Fruit fly (Drosophila melanogaster) whole organism, embryonic: ENCODE results near the gene CG11737.

Experiments
- Atf6 ChIP-seq: fragments of 200-800 bp; sonication (Bioruptor generic); IDR thresholded peaks from 2 replicates; pipeline ENCODE4 v1.3.6; 2022; ENCODE audit warnings: missing biosample characterization, missing genetic modification characterization
- Bdp1 ChIP-seq: fragments of 200-800 bp; sonication (Bioruptor generic); optimal IDR thresholded peaks from 3 replicates; lab custom pipeline; 2016; ENCODE audit warnings: missing biosample characterization, missing genetic modification characterization
- BtbVII ChIP-seq: fragments of 200-800 bp; sonication (Bioruptor generic); optimal IDR thresholded peaks from 3 replicates; lab custom pipeline; 2017; ENCODE audit warnings: missing biosample characterization, mild to moderate bottlenecking, missing genetic modification characterization
- CG13123 ChIP-seq: fragments of 200-800 bp; sonication (Bioruptor generic); optimal IDR thresholded peaks from 2 replicates; lab custom pipeline; 2016; ENCODE audit warnings: missing biosample characterization, missing genetic modification characterization
- CG13287 ChIP-seq: fragments of 200-800 bp; sonication (Bioruptor generic); IDR thresholded peaks from 2 replicates; pipeline ENCODE4 v1.3.6; 2022; ENCODE audit warnings: missing biosample characterization, missing genetic modification characterization; ENCODE audit not compliant: partially characterized antibody
- CG13624 ChIP-seq: fragments of 200-800 bp; sonication (Bioruptor generic); optimal IDR thresholded peaks from 2 replicates; lab custom pipeline; 2016; ENCODE audit warnings: missing biosample characterization, missing genetic modification characterization
- CG17186 ChIP-seq: fragments of 200-800 bp; sonication (Bioruptor generic); optimal IDR thresholded peaks from 3 replicates; lab custom pipeline; 2017; ENCODE audit warnings: missing biosample characterization, missing genetic modification reagents, missing genetic modification characterization
- CG3065 ChIP-seq: fragments of 200-800 bp; sonication (Bioruptor generic); optimal IDR thresholded peaks from 2 replicates; lab custom pipeline; 2016; ENCODE audit warnings: missing biosample characterization, missing genetic modification characterization
- CG33213 ChIP-seq: fragments of 200-800 bp; sonication (Bioruptor generic); optimal IDR thresholded peaks from 3 replicates; lab custom pipeline; 2016; ENCODE audit warnings: missing biosample characterization, missing genetic modification characterization
- CG33557 ChIP-seq: fragments of 200-800 bp; sonication (Bioruptor generic); optimal IDR thresholded peaks from 2 replicates; lab custom pipeline; 2019; ENCODE audit warnings: missing biosample characterization, mild to moderate bottlenecking, missing genetic modification characterization, moderate library complexity
- CG34422 ChIP-seq: fragments of 200-800 bp; sonication (Bioruptor generic); IDR thresholded peaks from 3 replicates; pipeline ENCODE4 v1.3.6; 2022; ENCODE audit warnings: missing biosample characterization, missing genetic modification characterization
- CG3726 ChIP-seq: fragments of 200-800 bp; sonication (Bioruptor generic); IDR thresholded peaks from 3 replicates; pipeline ENCODE4, ENCODE4 v1.3.6; 2022; ENCODE audit warnings: missing biosample characterization, missing genetic modification characterization
- CG4617 ChIP-seq: fragments of 200-800 bp; sonication (Bioruptor generic); optimal IDR thresholded peaks from 3 replicates; lab custom pipeline; 2016; ENCODE audit warnings: missing biosample characterization, missing genetic modification characterization, borderline replicate concordance
- CG4820 ChIP-seq: fragments of 200-800 bp; sonication (Bioruptor generic); optimal IDR thresholded peaks from 3 replicates; lab custom pipeline; 2016; ENCODE audit warnings: missing biosample characterization, missing genetic modification characterization
- CG7372 ChIP-seq: fragments of 200-800 bp; sonication (Bioruptor generic); IDR thresholded peaks from 2 replicates; pipeline ENCODE4 v1.3.6; 2022; ENCODE audit warnings: missing biosample characterization, missing genetic modification characterization
- CG8765 ChIP-seq: fragments of 200-800 bp; sonication (Bioruptor generic); IDR thresholded peaks from 2 replicates; pipeline ENCODE4 v1.3.6; 2022; ENCODE audit warnings: missing biosample characterization, missing genetic modification characterization
- CG9932 ChIP-seq: fragments of 200-800 bp; sonication (Bioruptor generic); IDR thresholded peaks from 2 replicates; pipeline ENCODE4 v1.3.6; 2022; ENCODE audit warnings: missing biosample characterization, missing genetic modification characterization
- CkIIα-i1 ChIP-seq: fragments of 200-800 bp; sonication (Bioruptor generic); IDR thresholded peaks from 2 replicates; pipeline ENCODE4 v1.3.6; 2022; ENCODE audit warnings: missing biosample characterization, missing genetic modification characterization
- D19B ChIP-seq: fragments of 200-800 bp; sonication (Bioruptor generic); optimal IDR thresholded peaks from 2 replicates; lab custom pipeline; 2017; ENCODE audit warnings: missing biosample characterization, mild to moderate bottlenecking, missing genetic modification characterization
- Dll ChIP-seq: fragments of 200-800 bp; sonication (Bioruptor generic); IDR thresholded peaks from 4 replicates; pipeline ENCODE4 v1.3.6; 2022; ENCODE audit warnings: missing biosample characterization, missing genetic modification characterization; ENCODE audit not compliant: partially characterized antibody
- Fer3 ChIP-seq: fragments of 200-800 bp; sonication (Bioruptor generic); optimal IDR thresholded peaks from 2 replicates; lab custom pipeline; 2018; ENCODE audit warnings: missing biosample characterization, mild to moderate bottlenecking, missing genetic modification characterization, moderate library complexity
- H15 ChIP-seq: fragments of 200-800 bp; sonication (Bioruptor generic); IDR thresholded peaks from 3 replicates; pipeline ENCODE4 v1.3.6; 2022; ENCODE audit warnings: missing biosample characterization, missing genetic modification characterization
- HLH4C ChIP-seq: fragments of 200-800 bp; sonication (Bioruptor generic); IDR thresholded peaks from 3 replicates; pipeline ENCODE4 v1.3.6; 2022; ENCODE audit warnings: missing biosample characterization, missing genetic modification characterization; ENCODE audit not compliant: partially characterized antibody
- Hr39 ChIP-seq: fragments of >200 bp; optimal IDR thresholded peaks from 2 replicates; lab custom pipeline; 2017
- Neu2 ChIP-seq: fragments of 200-800 bp; sonication (Bioruptor generic); optimal IDR thresholded peaks from 3 replicates; lab custom pipeline; 2016; ENCODE audit warnings: missing biosample characterization, missing genetic modification characterization, borderline replicate concordance
- Scr ChIP-seq: fragments of 200-800 bp; sonication (Bioruptor generic); IDR thresholded peaks from 2 replicates; pipeline ENCODE4 v1.3.6; 2022; ENCODE audit warnings: missing biosample characterization, missing genetic modification characterization; ENCODE audit not compliant: partially characterized antibody
- Xrp1 ChIP-seq: fragments of 200-800 bp; sonication (Bioruptor generic); IDR thresholded peaks from 2 replicates; pipeline ENCODE4 v1.3.6; 2022; ENCODE audit warnings: missing biosample characterization, missing genetic modification characterization
- bowl ChIP-seq: fragments of 200-800 bp; sonication (Bioruptor generic); IDR thresholded peaks from 2 replicates; pipeline ENCODE4 v1.3.6; 2022; ENCODE audit warnings: missing biosample characterization, missing genetic modification characterization
- chinmo ChIP-seq: fragments of 200-800 bp; sonication (Bioruptor generic); IDR thresholded peaks from 4 replicates; pipeline ENCODE4 v1.3.6; 2022; ENCODE audit warnings: missing biosample characterization, missing genetic modification characterization; ENCODE audit not compliant: partially characterized antibody
- crol ChIP-seq: fragments of 200-800 bp; sonication (Bioruptor generic); IDR thresholded peaks from 2 replicates; pipeline ENCODE4 v1.3.6; 2022; ENCODE audit warnings: missing biosample characterization, missing genetic modification characterization
- cwo ChIP-seq: fragments of 200-800 bp; sonication (Bioruptor generic); optimal IDR thresholded peaks from 3 replicates; lab custom pipeline; 2017; ENCODE audit warnings: missing biosample characterization, missing genetic modification characterization, mild to moderate bottlenecking, moderate library complexity, missing genetic modification reagents
- dan ChIP-seq: fragments of 200-800 bp; sonication (Bioruptor generic); IDR thresholded peaks from 2 replicates; pipeline ENCODE4 v1.3.6; 2022; ENCODE audit warnings: missing biosample characterization, missing genetic modification characterization
- dmrt11E ChIP-seq: fragments of 200-800 bp; sonication (Bioruptor generic); optimal IDR thresholded peaks from 3 replicates; lab custom pipeline; 2018; ENCODE audit warnings: missing biosample characterization, mild to moderate bottlenecking, missing genetic modification characterization, moderate library complexity
- gfzf ChIP-seq: fragments of 200-800 bp; sonication (Bioruptor generic); optimal IDR thresholded peaks from 2 replicates; lab custom pipeline; 2016; ENCODE audit warnings: missing biosample characterization, mild to moderate bottlenecking, missing genetic modification characterization, moderate library complexity
- gro ChIP-seq: fragments of 200-800 bp; sonication (Bioruptor generic); optimal IDR thresholded peaks from 2 replicates; lab custom pipeline; 2016; ENCODE audit warnings: missing biosample characterization, missing genetic modification characterization
- nerfin-1 ChIP-seq: fragments of 200-800 bp; sonication (Bioruptor generic); optimal IDR thresholded peaks from 3 replicates; lab custom pipeline; 2019; ENCODE audit warnings: missing biosample characterization, mild to moderate bottlenecking, missing genetic modification characterization, moderate library complexity
- org-1 ChIP-seq: fragments of 200-800 bp; sonication (Bioruptor generic); optimal IDR thresholded peaks from 2 replicates; lab custom pipeline; 2017; ENCODE audit warnings: missing biosample characterization, missing genetic modification characterization
- pros ChIP-seq: fragments of 200-800 bp; sonication (Bioruptor generic); optimal IDR thresholded peaks from 3 replicates; lab custom pipeline; 2019; ENCODE audit warnings: missing biosample characterization, mild to moderate bottlenecking, missing genetic modification characterization, moderate library complexity
- shn ChIP-seq: fragments of 200-800 bp; sonication (Bioruptor generic); optimal IDR thresholded peaks from 3 replicates; lab custom pipeline; 2016; ENCODE audit warnings: missing biosample characterization, missing genetic modification characterization
- sqz ChIP-seq: fragments of 200-800 bp; sonication (Bioruptor generic); optimal IDR thresholded peaks from 3 replicates; lab custom pipeline; 2018; ENCODE audit warnings: missing biosample characterization, mild to moderate bottlenecking, missing genetic modification characterization
- tin ChIP-seq: fragments of 200-800 bp; sonication (Bioruptor generic); optimal IDR thresholded peaks from 3 replicates; lab custom pipeline; 2016; ENCODE audit warnings: missing biosample characterization, missing genetic modification characterization
- tio ChIP-seq: fragments of 200-800 bp; sonication (Bioruptor generic); optimal IDR thresholded peaks from 2 replicates; lab custom pipeline; 2017; ENCODE audit warnings: missing biosample characterization, missing genetic modification characterization, inconsistent platforms
- tna ChIP-seq: fragments of 200-800 bp; sonication (Bioruptor generic); IDR thresholded peaks from 2 replicates; pipeline ENCODE4 v1.3.6; 2022; ENCODE audit warnings: missing biosample characterization, missing genetic modification characterization; ENCODE audit not compliant: partially characterized antibody
- trem ChIP-seq: fragments of 200-800 bp; optimal IDR thresholded peaks from 3 replicates; lab custom pipeline; 2019; ENCODE audit warnings: missing biosample characterization, mild to moderate bottlenecking, missing genetic modification characterization, moderate library complexity

Gene CG11737

dm6 chr3R:8517752-8518185, at the start of gene CG11737 (continued):
- TF ChIP-seq tio (GFP tag; lab: Kevin White, UChicago) (no peak), sqz (no peak), Atf6 (GFP tag; lab: Robert Waterston, UW) (no peak), CG8765 (GFP tag; lab: Robert Waterston, UW) (no peak), Scr (peak; percentile 50; the same call in 1 of the 2 replicates), shn (no peak), dan (GFP tag; lab: Robert Waterston, UW) (no peak), CG13123 (GFP tag; lab: Kevin White, UChicago) (no peak), BtbVII (GFP tag; lab: Kevin White, UChicago) (no peak), H15 (GFP tag; lab: Robert Waterston, UW) (no peak), CG4617 (GFP tag; lab: Kevin White, UChicago) (peak; percentile 50), cwo (no peak), gro (GFP tag; lab: Kevin White, UChicago) (no peak), pros (GFP tag; lab: Kevin White, UChicago) (no peak), gfzf (GFP tag; lab: Kevin White, UChicago) (no peak), Dll (peak; percentile 59; the same call in 3 of the 4 replicates), CG3726 (GFP tag; lab: Robert Waterston, UW) (no peak), HLH4C (GFP tag; lab: Robert Waterston, UW) (peak; percentile 86), CG4820 (GFP tag; lab: Kevin White, UChicago) (no peak), CG7372 (no peak), CG33557 (GFP tag; lab: Kevin White, UChicago) (no peak), CG3065 (GFP tag; lab: Kevin White, UChicago) (no peak), Neu2 (GFP tag; lab: Kevin White, UChicago) (no peak), Xrp1 (GFP tag; lab: Robert Waterston, UW) (no peak), CG9932 (no peak), crol (GFP tag; lab: Robert Waterston, UW) (peak; percentile 89), trem (tag; lab: Kevin White, UChicago) (peak; percentile 36), Hr39 (no peak), CG13624 (peak; percentile 3), bowl (GFP tag; lab: Robert Waterston, UW) (no peak), Bdp1 (GFP tag; lab: Kevin White, UChicago) (no peak), dmrt11E (tag; lab: Kevin White, UChicago) (no peak), CG34422 (GFP tag; lab: Robert Waterston, UW) (peak; percentile 56; the same call in 1 of the 3 replicates), CG13287 (GFP tag; lab: Robert Waterston, UW) (peak; percentile 72), CkIIα-i1 (GFP tag; lab: Robert Waterston, UW) (no peak), tin (no peak), chinmo (GFP tag; lab: Robert Waterston, UW) (peak; percentile 73; the same call in 1 of the 4 replicates), D19B (GFP tag; lab: Kevin White, UChicago) (no peak), CG33213 (peak; percentile 1), Fer3 (tag; lab: Kevin White, UChicago) (no peak), tna (peak; percentile 62), nerfin-1 (tag; lab: Kevin White, UChicago) (no peak), org-1 (GFP tag; lab: Kevin White, UChicago) (no peak), CG17186 (GFP tag; lab: Kevin White, UChicago) (peak; percentile 81)
